Worm (Caenorhabditis elegans): ENCODE data around the gene cox-14.

ce11 chrIII:10197416-10197815 lies 21.3 kb upstream of the cox-14 start, which contains the start of gene dod-6:
- no peak for TF ChIP-seq tbx-2 (tag; optimal IDR thresholded peaks at IDR 0.05)
- no peak for TF ChIP-seq ceh-82 (tag; optimal IDR thresholded peaks at IDR 0.05)
- TF ChIP-seq ceh-9 (tag; optimal IDR thresholded peaks at IDR 0.05), result no peak
- no peak for TF ChIP-seq egl-27 (tag; optimal IDR thresholded peaks at IDR 0.05)
- TF ChIP-seq pqm-1 (tag; optimal IDR thresholded peaks at IDR 0.05), result no peak
- TF ChIP-seq unc-39 (tag; optimal IDR thresholded peaks at IDR 0.05), result no peak
- no peak for TF ChIP-seq ztf-4 (tag; optimal IDR thresholded peaks at IDR 0.05)
